Worm (Caenorhabditis elegans) whole organism, late embryonic: Measurements from ENCODE around the gene acs-18.

Experiments used
- K02D7.2 ChIP-seq: sonication (generic microtip); optimal IDR thresholded peaks from 2 replicates; lab custom pipeline; 2017; ENCODE audit warnings: mild to moderate bottlenecking, missing genetic modification characterization, missing compliant biosample characterization
- che-1 ChIP-seq: sonication (generic microtip); optimal IDR thresholded peaks from 2 replicates; lab custom pipeline; 2016; ENCODE audit warnings: mild to moderate bottlenecking, missing genetic modification characterization, missing compliant biosample characterization
- dve-1 ChIP-seq: sonication (generic microtip); optimal IDR thresholded peaks from 2 replicates; lab custom pipeline; 2017; ENCODE audit warnings: antibody characterized with exemption, mild to moderate bottlenecking, missing genetic modification characterization, missing compliant biosample characterization
- elt-2 ChIP-seq: sonication (generic microtip); optimal IDR thresholded peaks from 2 replicates; lab custom pipeline; 2016; ENCODE audit warnings: missing genetic modification reagents, missing genetic modification characterization, missing compliant biosample characterization
- hlh-30 ChIP-seq: sonication (generic microtip); optimal IDR thresholded peaks from 2 replicates; lab custom pipeline; 2017; ENCODE audit warnings: antibody characterized with exemption, missing genetic modification characterization, missing compliant biosample characterization; ENCODE audit not compliant: insufficient read depth
- nfya-1 ChIP-seq: sonication (generic microtip); optimal IDR thresholded peaks from 2 replicates; lab custom pipeline; 2017; ENCODE audit warnings: missing genetic modification characterization, mild to moderate bottlenecking, missing compliant biosample characterization, antibody characterized with exemption, moderate library complexity
- nhr-11 ChIP-seq: fragments of 150-350 bp; optimal IDR thresholded peaks from 2 replicates; lab custom pipeline; 2014; ENCODE audit warnings: missing biosample characterization, missing genetic modification characterization
- pag-3 ChIP-seq: sonication (generic microtip); optimal IDR thresholded peaks from 2 replicates; lab custom pipeline; 2016; ENCODE audit warnings: missing compliant biosample characterization, missing genetic modification characterization, borderline replicate concordance

ce11 chrIV:10285328-10285727, 28.1 kb downstream of the acs-18 start:
- TF ChIP-seq dve-1 (no peak), K02D7.2 (tag; lab: Kevin White, UChicago) (no peak), nfya-1 (tag; lab: Kevin White, UChicago) (no peak), hlh-30 (tag; lab: Kevin White, UChicago) (no peak), nhr-11 (no peak), elt-2 (tag; lab: Kevin White, UChicago) (no peak), pag-3 (tag; lab: Kevin White, UChicago) (no peak), che-1 (no peak)
